Worm (Caenorhabditis elegans) whole organism, late embryonic: ENCODE measurements around the gene sri-42.
A peak's percentile ranks its signal among the peaks of the same experiment; 100 is the strongest.

ENCODE experiments used
- C38D4.7 ChIP-seq: fragments of 200-800 bp; sonication (Bioruptor generic); optimal IDR thresholded peaks from 2 replicates; lab custom pipeline; 2018; ENCODE audit warnings: mild to moderate bottlenecking, missing genetic modification characterization, moderate library complexity, missing compliant biosample characterization
- F13H6.1 ChIP-seq: sonication (generic microtip); optimal IDR thresholded peaks from 2 replicates; lab custom pipeline; 2016; ENCODE audit warnings: missing genetic modification characterization, missing compliant biosample characterization
- ama-1 ChIP-seq: fragments of 150-350 bp; optimal IDR thresholded peaks from 2 replicates; lab custom pipeline; 2014
- ceh-2 ChIP-seq: sonication (generic microtip); optimal IDR thresholded peaks from 2 replicates; lab custom pipeline; 2016; ENCODE audit warnings: missing genotype, missing genetic modification characterization, missing compliant biosample characterization
- ceh-30 ChIP-seq: fragments of 150-350 bp; optimal IDR thresholded peaks from 2 replicates; lab custom pipeline; 2014; ENCODE audit warnings: missing biosample characterization, missing genetic modification characterization
- ceh-6 ChIP-seq: fragments of 200-800 bp; sonication (Bioruptor generic); optimal IDR thresholded peaks from 2 replicates; lab custom pipeline; 2018; ENCODE audit warnings: mild to moderate bottlenecking, missing genetic modification characterization, missing compliant biosample characterization
- che-1 ChIP-seq: sonication (generic microtip); optimal IDR thresholded peaks from 2 replicates; lab custom pipeline; 2016; ENCODE audit warnings: mild to moderate bottlenecking, missing genetic modification characterization, missing compliant biosample characterization
- dmd-4 ChIP-seq: sonication (generic microtip); optimal IDR thresholded peaks from 2 replicates; lab custom pipeline; 2016; ENCODE audit warnings: borderline replicate concordance, missing genetic modification characterization, missing compliant biosample characterization
- elt-4 ChIP-seq: sonication (generic microtip); optimal IDR thresholded peaks from 2 replicates; lab custom pipeline; 2016; ENCODE audit warnings: missing genetic modification characterization, missing compliant biosample characterization
- eyg-1 ChIP-seq: sonication (generic microtip); optimal IDR thresholded peaks from 2 replicates; lab custom pipeline; 2016; ENCODE audit warnings: missing genotype, missing genetic modification characterization, missing compliant biosample characterization
- fkh-6 ChIP-seq: sonication (generic microtip); optimal IDR thresholded peaks from 2 replicates; lab custom pipeline; 2016; ENCODE audit warnings: missing genetic modification characterization, missing compliant biosample characterization
- gmeb-2 ChIP-seq: sonication (generic microtip); optimal IDR thresholded peaks from 2 replicates; lab custom pipeline; 2016; ENCODE audit warnings: missing genetic modification characterization, inconsistent platforms, missing compliant biosample characterization
- hlh-15 ChIP-seq: sonication (generic microtip); optimal IDR thresholded peaks from 2 replicates; lab custom pipeline; 2016; ENCODE audit warnings: missing genetic modification characterization, missing compliant biosample characterization
- hlh-6 ChIP-seq: sonication (generic microtip); optimal IDR thresholded peaks from 2 replicates; lab custom pipeline; 2016; ENCODE audit warnings: missing genotype, missing genetic modification characterization, missing compliant biosample characterization
- hlh-8 ChIP-seq: sonication (generic microtip); optimal IDR thresholded peaks from 2 replicates; lab custom pipeline; 2016; ENCODE audit warnings: missing genotype, missing genetic modification characterization, missing compliant biosample characterization
- lin-11 ChIP-seq: fragments of 200-800 bp; sonication (Bioruptor generic); optimal IDR thresholded peaks from 2 replicates; lab custom pipeline; 2018; ENCODE audit warnings: mild to moderate bottlenecking, missing genetic modification characterization, missing compliant biosample characterization
- mec-3 ChIP-seq: sonication (generic microtip); optimal IDR thresholded peaks from 2 replicates; lab custom pipeline; 2016; ENCODE audit warnings: borderline replicate concordance, missing genetic modification characterization, missing compliant biosample characterization
- nfya-1 ChIP-seq: sonication (generic microtip); optimal IDR thresholded peaks from 2 replicates; lab custom pipeline; 2017; ENCODE audit warnings: missing genetic modification characterization, mild to moderate bottlenecking, missing compliant biosample characterization, antibody characterized with exemption, moderate library complexity
- nhr-232 ChIP-seq: sonication (generic microtip); optimal IDR thresholded peaks from 2 replicates; lab custom pipeline; 2016; ENCODE audit warnings: missing genetic modification characterization, missing compliant biosample characterization
- npax-4 ChIP-seq: sonication (generic microtip); optimal IDR thresholded peaks from 2 replicates; lab custom pipeline; 2016; ENCODE audit warnings: missing genetic modification characterization, missing compliant biosample characterization
- pag-3 ChIP-seq: sonication (generic microtip); optimal IDR thresholded peaks from 2 replicates; lab custom pipeline; 2016; ENCODE audit warnings: missing compliant biosample characterization, missing genetic modification characterization, borderline replicate concordance
- pat-9 ChIP-seq: fragments of 200-800 bp; sonication (Bioruptor generic); optimal IDR thresholded peaks from 2 replicates; lab custom pipeline; 2018; ENCODE audit warnings: mild to moderate bottlenecking, missing genetic modification characterization, moderate library complexity, missing compliant biosample characterization
- pha-4 ChIP-seq: fragments of 150-350 bp; optimal IDR thresholded peaks from 2 replicates; lab custom pipeline; 2018; ENCODE audit warnings: missing biosample characterization, missing genetic modification reagents, missing genetic modification characterization
- pros-1 ChIP-seq: fragments of 150-350 bp; optimal IDR thresholded peaks from 2 replicates; lab custom pipeline; 2014; ENCODE audit warnings: missing biosample characterization, missing genetic modification reagents, missing genetic modification characterization
- rnt-1 ChIP-seq: sonication (generic microtip); optimal IDR thresholded peaks from 2 replicates; lab custom pipeline; 2016; ENCODE audit warnings: missing genetic modification characterization, missing compliant biosample characterization
- sox-4 ChIP-seq: sonication (generic microtip); optimal IDR thresholded peaks from 2 replicates; lab custom pipeline; 2017; ENCODE audit warnings: mild to moderate bottlenecking, missing genetic modification characterization, inconsistent platforms, missing compliant biosample characterization
- syd-9 ChIP-seq: sonication (generic microtip); optimal IDR thresholded peaks from 2 replicates; lab custom pipeline; 2016; ENCODE audit warnings: mild to moderate bottlenecking, missing genetic modification characterization, moderate library complexity, missing compliant biosample characterization
- unc-3 ChIP-seq, 2 experiments: fragments of 200-800 bp in 1 of 2; sonication (Bioruptor generic) in 1 of 2; sonication (generic microtip) in 1 of 2; conservative IDR thresholded peaks in 1 of 2; optimal IDR thresholded peaks in 1 of 2; 2 replicates each; pipeline versions ENCODE4 v1.3.6 to Lab custom; 2016 to 2022; ENCODE audit warnings: missing compliant biosample characterization in 2 of 2, missing genetic modification characterization in 2 of 2, missing genetic modification reagents in 1 of 2
- unc-42 ChIP-seq: sonication (generic microtip); optimal IDR thresholded peaks from 2 replicates; lab custom pipeline; 2016; ENCODE audit warnings: missing genotype, missing genetic modification characterization, missing compliant biosample characterization
- unc-55 ChIP-seq: sonication (generic microtip); optimal IDR thresholded peaks from 2 replicates; lab custom pipeline; 2017; ENCODE audit warnings: missing biosample characterization, missing genetic modification reagents, missing genetic modification characterization
- ztf-16 ChIP-seq: sonication (generic microtip); optimal IDR thresholded peaks from 2 replicates; lab custom pipeline; 2017; ENCODE audit warnings: missing genetic modification characterization, missing compliant biosample characterization

sri-42 gene

ce11 chrII:3112313-3112712, 30.4 kb downstream of the sri-42 start, which contains the start of gene Y25C1A.2:
TSS of gene Y25C1A.2 (plus strand) at chrII:3112613.
- TF ChIP-seq ceh-6 (GFP tag; lab: Kevin White, UChicago) = no peak
- TF ChIP-seq unc-55 (GFP tag; lab: Kevin White, UChicago) = no peak
- no peak for TF ChIP-seq mec-3 (tag; lab: Kevin White, UChicago)
- no peak for TF ChIP-seq che-1
- TF ChIP-seq lin-11 = no peak

- TF ChIP-seq fkh-6 (tag; lab: Kevin White, UChicago) = no peak
- TF ChIP-seq rnt-1 (tag; lab: Kevin White, UChicago) = no peak
- TF ChIP-seq lin-11 = no peak
- TF ChIP-seq ceh-6 (GFP tag; lab: Kevin White, UChicago) = no peak
- TF ChIP-seq sox-4 (tag; lab: Kevin White, UChicago) = no peak
- TF ChIP-seq gmeb-2 = no peak
- TF ChIP-seq ceh-30 = no peak
- no peak for TF ChIP-seq pag-3 (tag; lab: Kevin White, UChicago)
- no peak for TF ChIP-seq nhr-232 (tag; lab: Kevin White, UChicago)
- TF ChIP-seq ztf-16 (tag; lab: Kevin White, UChicago) = no peak
- TF ChIP-seq, all 69 proteins: peak for 0
Measured at ce11 chrII:3111147-3111546, 31.6 kb downstream of the sri-42 start, which contains the start of gene Y25C1A.13. TSS of gene Y25C1A.13 (minus strand) at chrII:3111247.

ce11 chrII:3110099-3110498, 32.7 kb downstream of the sri-42 start:
- TF ChIP-seq ceh-2 (tag; lab: Kevin White, UChicago) = no peak

- TF ChIP-seq dmd-4 = no peak
- no peak for TF ChIP-seq hlh-15 (tag; lab: Kevin White, UChicago)
- no peak for TF ChIP-seq ztf-16 (tag; lab: Kevin White, UChicago)
- TF ChIP-seq hlh-8 = no peak
- no peak for TF ChIP-seq nhr-232 (tag; lab: Kevin White, UChicago)
- TF ChIP-seq C38D4.7 (GFP tag; lab: Kevin White, UChicago) = no peak
- TF ChIP-seq unc-42 = no peak
- no peak for TF ChIP-seq eyg-1 (tag; lab: Kevin White, UChicago)
- no peak for TF ChIP-seq fkh-6 (tag; lab: Kevin White, UChicago)
- no peak for TF ChIP-seq sox-4 (tag; lab: Kevin White, UChicago)
Measured at ce11 chrII:3109533-3109932, 33.2 kb downstream of the sri-42 start.

- no peak for TF ChIP-seq elt-4 (tag; lab: Kevin White, UChicago)
- TF ChIP-seq gmeb-2 = no peak
- TF ChIP-seq pros-1 = no peak
- TF ChIP-seq hlh-6 (tag; lab: Kevin White, UChicago) = peak; percentile 34
Measured at ce11 chrII:3108101-3108500, 34.7 kb downstream of the sri-42 start.

- TF ChIP-seq unc-3 (GFP tag; conservative IDR thresholded peaks at IDR 0.05; lab: Robert Waterston, UW) = no peak
- no peak for TF ChIP-seq unc-3 (tag; optimal IDR thresholded peaks at IDR 0.05; lab: Kevin White, UChicago)
- TF ChIP-seq F13H6.1 (tag; lab: Kevin White, UChicago) = no peak
- no peak for TF ChIP-seq pat-9 (tag; lab: Kevin White, UChicago)
- no peak for TF ChIP-seq ama-1 (lab: Kevin White, UChicago)
- TF ChIP-seq hlh-6 (tag; lab: Kevin White, UChicago) = no peak
- no peak for TF ChIP-seq pros-1
- TF ChIP-seq nfya-1 = no peak
- TF ChIP-seq pha-4 (tag; lab: Kevin White, UChicago) = no peak
- no peak for TF ChIP-seq npax-4 (tag; lab: Kevin White, UChicago)
- no peak for TF ChIP-seq syd-9 (tag; lab: Kevin White, UChicago)
Measured at ce11 chrII:3105765-3106164, 37.0 kb downstream of the sri-42 start, which contains the start of gene clec-122. TSS of gene clec-122 (plus strand) at chrII:3106065.
